Fruit fly (Drosophila melanogaster) whole organism, embryonic: ENCODE measurements around the gene Xport-B.

ENCODE experiments used
- Ada2b ChIP-seq: fragments of 200-800 bp; sonication (Bioruptor generic); IDR thresholded peaks from 2 replicates; pipeline ENCODE4 v1.3.6; 2022; ENCODE audit warnings: missing biosample characterization, missing genetic modification characterization
- Awh ChIP-seq: fragments of 200-800 bp; sonication (Bioruptor generic); IDR thresholded peaks from 2 replicates; pipeline ENCODE4, ENCODE4 v1.3.6; 2022; ENCODE audit warnings: missing biosample characterization, missing genetic modification characterization
- CG10209 ChIP-seq: fragments of 200-800 bp; sonication (Bioruptor generic); optimal IDR thresholded peaks from 3 replicates; lab custom pipeline; 2017; ENCODE audit warnings: missing biosample characterization, mild to moderate bottlenecking, missing genetic modification characterization, missing genetic modification reagents
- CG11695 ChIP-seq: fragments of 200-800 bp; sonication (Bioruptor generic); IDR thresholded peaks from 3 replicates; pipeline ENCODE4 v1.3.6; 2022; ENCODE audit warnings: missing biosample characterization, missing genetic modification characterization
- CG11723 ChIP-seq: fragments of 200-800 bp; sonication (Bioruptor generic); optimal IDR thresholded peaks from 2 replicates; lab custom pipeline; 2017; ENCODE audit warnings: missing biosample characterization, mild to moderate bottlenecking, missing genetic modification characterization
- CG13894 ChIP-seq: fragments of 200-800 bp; sonication (Bioruptor generic); optimal IDR thresholded peaks from 3 replicates; lab custom pipeline; 2018; ENCODE audit warnings: missing biosample characterization, mild to moderate bottlenecking, missing genetic modification characterization, moderate library complexity
- CG17186 ChIP-seq: fragments of 200-800 bp; sonication (Bioruptor generic); optimal IDR thresholded peaks from 3 replicates; lab custom pipeline; 2017; ENCODE audit warnings: missing biosample characterization, missing genetic modification reagents, missing genetic modification characterization
- CG17328 ChIP-seq: fragments of 200-800 bp; sonication (Bioruptor generic); IDR thresholded peaks from 2 replicates; pipeline ENCODE4 v1.3.6; 2022; ENCODE audit warnings: missing biosample characterization, missing genetic modification characterization
- CG1792 ChIP-seq: fragments of 200-800 bp; sonication (Bioruptor generic); optimal IDR thresholded peaks from 2 replicates; lab custom pipeline; 2016; ENCODE audit warnings: missing biosample characterization, missing genetic modification characterization
- CG1832 ChIP-seq: fragments of 200-800 bp; sonication (Bioruptor generic); optimal IDR thresholded peaks from 2 replicates; lab custom pipeline; 2017; ENCODE audit warnings: missing biosample characterization, mild to moderate bottlenecking, missing genetic modification characterization, inconsistent platforms
- CG2199 ChIP-seq: fragments of 200-800 bp; sonication (Bioruptor generic); IDR thresholded peaks from 3 replicates; pipeline ENCODE4 v1.3.6; 2022; ENCODE audit warnings: missing biosample characterization, missing genetic modification characterization
- CG31441 ChIP-seq: fragments of 200-800 bp; sonication (Bioruptor generic); IDR thresholded peaks from 2 replicates; pipeline ENCODE4 v1.3.6; 2022; ENCODE audit warnings: missing biosample characterization, missing genetic modification characterization
- CG34224 ChIP-seq: fragments of 200-800 bp; sonication (Bioruptor generic); IDR thresholded peaks from 3 replicates; pipeline ENCODE4 v1.3.6; 2022; ENCODE audit warnings: missing biosample characterization, missing genetic modification characterization; ENCODE audit not compliant: partially characterized antibody
- CG4424 ChIP-seq: fragments of 200-800 bp; sonication (Bioruptor generic); optimal IDR thresholded peaks from 3 replicates; lab custom pipeline; 2016; ENCODE audit warnings: missing biosample characterization, missing genetic modification characterization
- CG4854 ChIP-seq: fragments of 200-800 bp; sonication (Bioruptor generic); optimal IDR thresholded peaks from 2 replicates; lab custom pipeline; 2016; ENCODE audit warnings: missing biosample characterization, missing genetic modification characterization, inconsistent platforms
- CG6765 ChIP-seq: fragments of 200-800 bp; sonication (Bioruptor generic); optimal IDR thresholded peaks from 3 replicates; lab custom pipeline; 2017; ENCODE audit warnings: missing biosample characterization, mild to moderate bottlenecking, missing genetic modification characterization
- CG6854 ChIP-seq: fragments of 200-800 bp; sonication (Bioruptor generic); optimal IDR thresholded peaks from 3 replicates; lab custom pipeline; 2017; ENCODE audit warnings: missing biosample characterization, mild to moderate bottlenecking, missing genetic modification characterization
- CG7786 ChIP-seq: fragments of 200-800 bp; sonication (Bioruptor generic); optimal IDR thresholded peaks from 2 replicates; lab custom pipeline; 2016; ENCODE audit warnings: missing biosample characterization, missing genetic modification characterization
- CG7963 ChIP-seq: fragments of 200-800 bp; sonication (Bioruptor generic); IDR thresholded peaks from 3 replicates; pipeline ENCODE4 v1.3.6; 2022; ENCODE audit warnings: missing biosample characterization, missing genetic modification characterization; ENCODE audit not compliant: partially characterized antibody
- CG9437 ChIP-seq: fragments of 200-800 bp; sonication (Bioruptor generic); optimal IDR thresholded peaks from 2 replicates; lab custom pipeline; 2018; ENCODE audit warnings: missing biosample characterization, mild to moderate bottlenecking, missing genetic modification characterization
- Dref ChIP-seq: fragments of 200-800 bp; sonication (Bioruptor generic); IDR thresholded peaks from 2 replicates; pipeline ENCODE4 v1.3.6; 2022; ENCODE audit warnings: missing biosample characterization, missing genetic modification characterization
- ERR ChIP-seq: fragments of 200-800 bp; sonication (Bioruptor generic); optimal IDR thresholded peaks from 2 replicates; lab custom pipeline; 2016; ENCODE audit warnings: missing biosample characterization, missing genetic modification characterization
- HLH4C ChIP-seq: fragments of 200-800 bp; sonication (Bioruptor generic); IDR thresholded peaks from 3 replicates; pipeline ENCODE4 v1.3.6; 2022; ENCODE audit warnings: missing biosample characterization, missing genetic modification characterization; ENCODE audit not compliant: partially characterized antibody
- Hey ChIP-seq: fragments of 200-800 bp; sonication (Bioruptor generic); optimal IDR thresholded peaks from 3 replicates; lab custom pipeline; 2018; ENCODE audit warnings: missing biosample characterization, mild to moderate bottlenecking, missing genetic modification characterization
- Hmx ChIP-seq: fragments of 200-800 bp; sonication (Bioruptor generic); optimal IDR thresholded peaks from 2 replicates; lab custom pipeline; 2016; ENCODE audit warnings: missing biosample characterization, missing genetic modification characterization
- Mes4 ChIP-seq: fragments of 200-800 bp; sonication (Bioruptor generic); optimal IDR thresholded peaks from 2 replicates; lab custom pipeline; 2016; ENCODE audit warnings: missing biosample characterization, missing genetic modification characterization
- Mrtf ChIP-seq: fragments of 200-800 bp; sonication (Bioruptor generic); IDR thresholded peaks from 3 replicates; pipeline ENCODE4 v1.3.6; 2022; ENCODE audit warnings: missing biosample characterization, missing genetic modification characterization
- Sox102F ChIP-seq: fragments of 200-800 bp; sonication (Bioruptor generic); optimal IDR thresholded peaks from 2 replicates; lab custom pipeline; 2018; ENCODE audit warnings: missing biosample characterization, mild to moderate bottlenecking, missing genetic modification characterization, moderate library complexity
- Vsx1 ChIP-seq: fragments of 200-800 bp; sonication (Bioruptor generic); optimal IDR thresholded peaks from 2 replicates; lab custom pipeline; 2017; ENCODE audit warnings: missing biosample characterization, mild to moderate bottlenecking, missing genetic modification characterization, missing genetic modification reagents
- abd-A ChIP-seq: fragments of 200-800 bp; sonication (Bioruptor generic); optimal IDR thresholded peaks from 3 replicates; lab custom pipeline; 2019; ENCODE audit warnings: missing biosample characterization, mild to moderate bottlenecking, missing genetic modification characterization, moderate library complexity
- ara ChIP-seq: fragments of 200-800 bp; sonication (Bioruptor generic); IDR thresholded peaks from 2 replicates; pipeline ENCODE4 v1.3.6; 2022; ENCODE audit warnings: missing biosample characterization, missing genetic modification characterization
- btn ChIP-seq: fragments of 200-800 bp; sonication (Bioruptor generic); optimal IDR thresholded peaks from 2 replicates; lab custom pipeline; 2016; ENCODE audit warnings: missing biosample characterization, missing genetic modification characterization
- chinmo ChIP-seq: fragments of 200-800 bp; sonication (Bioruptor generic); IDR thresholded peaks from 4 replicates; pipeline ENCODE4 v1.3.6; 2022; ENCODE audit warnings: missing biosample characterization, missing genetic modification characterization; ENCODE audit not compliant: partially characterized antibody
- crp ChIP-seq, 2 experiments: fragments of 200-800 bp; sonication (Bioruptor generic); optimal IDR thresholded peaks; 2 replicates in 1 of 2; 3 replicates in 1 of 2; lab custom pipeline; 2017; ENCODE audit warnings: missing biosample characterization in 2 of 2, missing genetic modification characterization in 2 of 2, mild to moderate bottlenecking in 1 of 2, moderate library complexity in 1 of 2
- danr ChIP-seq: fragments of 200-800 bp; sonication (Bioruptor generic); IDR thresholded peaks from 2 replicates; pipeline ENCODE4 v1.3.6; 2022; ENCODE audit warnings: missing biosample characterization, missing genetic modification characterization
- dimm ChIP-seq: fragments of 200-800 bp; sonication (Bioruptor generic); IDR thresholded peaks from 2 replicates; pipeline ENCODE4 v1.3.6; 2022; ENCODE audit warnings: missing biosample characterization, missing genetic modification characterization
- emc ChIP-seq: fragments of 200-800 bp; sonication (Bioruptor generic); optimal IDR thresholded peaks from 2 replicates; lab custom pipeline; 2016; ENCODE audit warnings: missing biosample characterization, missing genetic modification characterization
- en ChIP-seq: fragments of 200-800 bp; sonication (Bioruptor generic); optimal IDR thresholded peaks from 2 replicates; lab custom pipeline; 2016; ENCODE audit warnings: missing biosample characterization, missing genetic modification characterization
- fd64A ChIP-seq: fragments of 200-800 bp; sonication (Bioruptor generic); optimal IDR thresholded peaks from 3 replicates; lab custom pipeline; 2018; ENCODE audit warnings: missing biosample characterization, mild to moderate bottlenecking, missing genetic modification characterization
- gem ChIP-seq: fragments of 200-800 bp; sonication (Bioruptor generic); optimal IDR thresholded peaks from 2 replicates; lab custom pipeline; 2019; ENCODE audit warnings: missing biosample characterization, mild to moderate bottlenecking, missing genetic modification characterization, moderate library complexity
- odd ChIP-seq: fragments of 200-800 bp; sonication (Bioruptor generic); optimal IDR thresholded peaks from 2 replicates; lab custom pipeline; 2017; ENCODE audit warnings: missing biosample characterization, mild to moderate bottlenecking, missing genetic modification characterization
- org-1 ChIP-seq: fragments of 200-800 bp; sonication (Bioruptor generic); optimal IDR thresholded peaks from 2 replicates; lab custom pipeline; 2017; ENCODE audit warnings: missing biosample characterization, missing genetic modification characterization
- prd ChIP-seq, 3 experiments: fragments of >200 bp in 2 of 3; fragments of 200-800 bp in 1 of 3; sonication (Bioruptor generic) in 1 of 3; optimal IDR thresholded peaks in 2 of 3; IDR thresholded peaks in 1 of 3; 2 replicates in 2 of 3; 3 replicates in 1 of 3; pipeline versions ENCODE4 v1.3.6 to Lab custom; 2017 to 2022; ENCODE audit warnings: missing biosample characterization in 1 of 3, missing genetic modification characterization in 1 of 3
- rib ChIP-seq: fragments of 200-800 bp; sonication (Bioruptor generic); IDR thresholded peaks from 2 replicates; pipeline ENCODE4 v1.3.6; 2022; ENCODE audit warnings: missing biosample characterization, missing genetic modification characterization
- sens ChIP-seq: fragments of 200-800 bp; sonication (Bioruptor generic); peaks from one replicate; lab custom pipeline; 2016; ENCODE audit warnings: missing biosample characterization, missing genetic modification characterization
- seq ChIP-seq: fragments of 200-800 bp; sonication (Bioruptor generic); IDR thresholded peaks from 2 replicates; pipeline ENCODE4 v1.3.6; 2022; ENCODE audit warnings: missing biosample characterization, missing genetic modification characterization
- sim ChIP-seq: fragments of 200-800 bp; sonication (Bioruptor generic); IDR thresholded peaks from 2 replicates; pipeline ENCODE4 v1.3.6; 2022; ENCODE audit warnings: missing biosample characterization, missing genetic modification characterization
- sqz ChIP-seq: fragments of 200-800 bp; sonication (Bioruptor generic); optimal IDR thresholded peaks from 3 replicates; lab custom pipeline; 2018; ENCODE audit warnings: missing biosample characterization, mild to moderate bottlenecking, missing genetic modification characterization
- toy ChIP-seq: fragments of 200-800 bp; sonication (Bioruptor generic); IDR thresholded peaks from 2 replicates; pipeline ENCODE4 v1.3.6; 2022; ENCODE audit warnings: missing biosample characterization, missing genetic modification characterization
- wor ChIP-seq: fragments of 200-800 bp; sonication (Bioruptor generic); IDR thresholded peaks from 2 replicates; pipeline ENCODE4 v1.3.6; 2022; ENCODE audit warnings: missing biosample characterization, missing genetic modification characterization

Xport-B gene

dm6 chr3R:19892046-19892445, 23.2 kb downstream of the Xport-B start (continued):
- TF ChIP-seq CG10209 (peak; percentile 59), crp (GFP tag; optimal IDR thresholded peaks at IDR 0.05; lab: Kevin White, UChicago) (no peak), rib (GFP tag; lab: Robert Waterston, UW) (0 out of 2 replicates have a peak, but pooled peaks have one; percentile 47), emc (GFP tag; lab: Kevin White, UChicago) (peak; percentile 58), CG1832 (GFP tag; lab: Kevin White, UChicago) (no peak), Ada2b (GFP tag; lab: Robert Waterston, UW) (peak; percentile 67), ara (GFP tag; lab: Robert Waterston, UW) (peak; percentile 56; the same call in 1 of the 2 replicates), dimm (GFP tag; lab: Robert Waterston, UW) (peak; percentile 49; the same call in 1 of the 2 replicates), CG7963 (GFP tag; lab: Robert Waterston, UW) (peak; percentile 34; the same call in 1 of the 3 replicates), CG1792 (peak; percentile 65), CG4424 (GFP tag; lab: Kevin White, UChicago) (peak; percentile 71), CG11695 (GFP tag; lab: Robert Waterston, UW) (peak; percentile 81), chinmo (GFP tag; lab: Robert Waterston, UW) (no peak), CG11723 (GFP tag; lab: Kevin White, UChicago) (peak; percentile 52), odd (GFP tag; lab: Kevin White, UChicago) (peak; percentile 56), gem (peak; percentile 77), Hmx (GFP tag; lab: Kevin White, UChicago) (no peak), CG4854 (GFP tag; lab: Kevin White, UChicago) (peak; percentile 38), abd-A (tag; lab: Kevin White, UChicago) (no peak), en (GFP tag; lab: Kevin White, UChicago) (no peak), CG17328 (peak; percentile 58; the same call in 1 of the 2 replicates), CG34224 (GFP tag; lab: Robert Waterston, UW) (no peak), Hey (no peak), CG9437 (GFP tag; lab: Kevin White, UChicago) (peak; percentile 55), fd64A (peak; percentile 47), CG6765 (peak; percentile 54), sqz (no peak), CG7786 (GFP tag; lab: Kevin White, UChicago) (peak; percentile 68), CG2199 (GFP tag; lab: Robert Waterston, UW) (peak; percentile 71; the same call in 1 of the 3 replicates), ERR (GFP tag; lab: Kevin White, UChicago) (peak; percentile 58), Dref (GFP tag; lab: Robert Waterston, UW) (no peak), seq (GFP tag; lab: Robert Waterston, UW) (peak; percentile 71), CG13894 (tag; lab: Kevin White, UChicago) (no peak), Mes4 (no peak), danr (GFP tag; lab: Robert Waterston, UW) (no peak), org-1 (GFP tag; lab: Kevin White, UChicago) (peak; percentile 69), prd (optimal IDR thresholded peaks at IDR 0.05; lab: Kevin White, UChicago) (no peak), prd (GFP tag; IDR thresholded peaks at IDR 0.05; lab: Robert Waterston, UW) (peak; percentile 84), CG6854 (GFP tag; lab: Kevin White, UChicago) (peak; percentile 44), CG31441 (GFP tag; lab: Robert Waterston, UW) (peak; percentile 77), Vsx1 (GFP tag; lab: Kevin White, UChicago) (no peak), wor (GFP tag; lab: Robert Waterston, UW) (0 out of 2 replicates have a peak, but pooled peaks have one; percentile 20), CG17186 (GFP tag; lab: Kevin White, UChicago) (no peak), Awh (GFP tag; lab: Robert Waterston, UW) (0 out of 2 replicates have a peak, but pooled peaks have one; percentile 30), sens (GFP tag; lab: Kevin White, UChicago) (peak; percentile 96), HLH4C (GFP tag; lab: Robert Waterston, UW) (peak; percentile 40; the same call in 1 of the 3 replicates), Sox102F (peak; percentile 66), toy (GFP tag; lab: Robert Waterston, UW) (0 out of 2 replicates have a peak, but pooled peaks have one; percentile 8), btn (GFP tag; lab: Kevin White, UChicago) (peak; percentile 51), sim (GFP tag; lab: Robert Waterston, UW) (no peak), Mrtf (GFP tag; lab: Robert Waterston, UW) (0 out of 3 replicates have a peak, but pooled peaks have one; percentile 60)
